Worm (Caenorhabditis elegans) whole organism, young adult: ENCODE measurements around the gene str-146.

ENCODE experiments used
- B0019.2 ChIP-seq: fragments of 200-800 bp; sonication (Bioruptor generic); conservative IDR thresholded peaks from 2 replicates; pipeline ENCODE4 v1.3.6; 2022; ENCODE audit warnings: missing genetic modification reagents, missing genetic modification characterization, missing compliant biosample characterization
- D2030.7 ChIP-seq: fragments of 200-800 bp; sonication (Bioruptor generic); IDR thresholded peaks from 2 replicates; pipeline ENCODE4 v1.3.6; 2022; ENCODE audit warnings: missing genetic modification reagents, missing genetic modification characterization, missing compliant biosample characterization
- F10E7.11 ChIP-seq: sonication (generic microtip); optimal IDR thresholded peaks from 2 replicates; lab custom pipeline; 2017; ENCODE audit warnings: mild to moderate bottlenecking, missing genetic modification characterization, moderate library complexity, missing compliant biosample characterization
- F33H1.4 ChIP-seq: fragments of 200-800 bp; sonication (Bioruptor generic); IDR thresholded peaks from 2 replicates; pipeline ENCODE4 v1.3.6; 2022; ENCODE audit warnings: missing genetic modification reagents, missing genetic modification characterization, missing compliant biosample characterization
- F55B11.4 ChIP-seq: sonication (generic microtip); optimal IDR thresholded peaks from 2 replicates; lab custom pipeline; 2016; ENCODE audit warnings: missing compliant biosample characterization, missing genetic modification characterization, borderline replicate concordance; ENCODE audit not compliant: insufficient read depth
- F57A8.1 ChIP-seq: fragments of 200-800 bp; sonication (Bioruptor generic); optimal IDR thresholded peaks from 2 replicates; lab custom pipeline; 2018; ENCODE audit warnings: mild to moderate bottlenecking, missing genetic modification characterization, moderate library complexity, missing compliant biosample characterization
- K12H6.12 ChIP-seq: fragments of 200-800 bp; sonication (Bioruptor generic); optimal IDR thresholded peaks from 2 replicates; lab custom pipeline; 2018; ENCODE audit warnings: mild to moderate bottlenecking, missing genetic modification characterization, missing compliant biosample characterization
- Y53F4B.3 ChIP-seq: fragments of 200-800 bp; sonication (Bioruptor generic); IDR thresholded peaks from 2 replicates; pipeline ENCODE4 v1.3.6; 2022; ENCODE audit warnings: missing genetic modification reagents, missing genetic modification characterization, missing compliant biosample characterization
- Y53G8AR.9 ChIP-seq: fragments of 200-800 bp; sonication (Bioruptor generic); conservative IDR thresholded peaks from 2 replicates; pipeline ENCODE4 v1.3.6; 2022; ENCODE audit warnings: missing genetic modification reagents, missing genetic modification characterization, missing compliant biosample characterization
- Y67H2A.10 ChIP-seq: fragments of 200-800 bp; sonication (Bioruptor generic); conservative IDR thresholded peaks from 2 replicates; pipeline ENCODE4 v1.3.6; 2022; ENCODE audit warnings: missing genetic modification reagents, missing genetic modification characterization, missing compliant biosample characterization
- Y95B8A.8 ChIP-seq: fragments of 200-800 bp; sonication (Bioruptor generic); IDR thresholded peaks from 2 replicates; pipeline ENCODE4 v1.3.6; 2022; ENCODE audit warnings: missing genetic modification reagents, missing genetic modification characterization, missing compliant biosample characterization
- ZK185.1 ChIP-seq: sonication (generic microtip); optimal IDR thresholded peaks from 2 replicates; lab custom pipeline; 2016; ENCODE audit warnings: mild to moderate bottlenecking, missing genetic modification characterization, missing compliant biosample characterization; ENCODE audit not compliant: poor library complexity, severe bottlenecking
- aptf-2 ChIP-seq: fragments of 200-800 bp; sonication (Bioruptor generic); conservative IDR thresholded peaks from 2 replicates; pipeline ENCODE4 v1.3.6; 2022; ENCODE audit warnings: missing genetic modification reagents, missing genetic modification characterization, missing compliant biosample characterization
- aptf-3 ChIP-seq: fragments of 200-800 bp; sonication (Bioruptor generic); IDR thresholded peaks from 2 replicates; pipeline ENCODE4 v1.3.6; 2022; ENCODE audit warnings: missing genetic modification characterization, missing compliant biosample characterization
- attf-3 ChIP-seq: fragments of 200-800 bp; sonication (Bioruptor generic); conservative IDR thresholded peaks from 2 replicates; pipeline ENCODE4 v1.3.6; 2022; ENCODE audit warnings: missing genetic modification reagents, missing genetic modification characterization, missing compliant biosample characterization
- attf-6 ChIP-seq: fragments of 200-800 bp; sonication (Bioruptor generic); IDR thresholded peaks from 2 replicates; pipeline ENCODE4 v1.3.6; 2022; ENCODE audit warnings: missing genetic modification reagents, missing genetic modification characterization, missing compliant biosample characterization
- bed-1 ChIP-seq: fragments of 200-800 bp; sonication (Bioruptor generic); IDR thresholded peaks from 2 replicates; pipeline ENCODE4 v1.3.6; 2022; ENCODE audit warnings: missing genetic modification reagents, missing genetic modification characterization, missing compliant biosample characterization
- dox-1 ChIP-seq: fragments of 200-800 bp; sonication (Bioruptor generic); IDR thresholded peaks from 2 replicates; pipeline ENCODE4 v1.3.6; 2022; ENCODE audit warnings: missing genetic modification reagents, missing genetic modification characterization, missing compliant biosample characterization
- dpff-1 ChIP-seq: sonication (generic microtip); optimal IDR thresholded peaks from 2 replicates; lab custom pipeline; 2017; ENCODE audit warnings: mild to moderate bottlenecking, missing genetic modification characterization, missing compliant biosample characterization
- efl-1 ChIP-seq: fragments of 150-350 bp; optimal IDR thresholded peaks from 2 replicates; lab custom pipeline; 2014; ENCODE audit warnings: missing biosample characterization, missing genetic modification reagents, missing genetic modification characterization
- ets-4 ChIP-seq: fragments of 200-800 bp; sonication (Bioruptor generic); optimal IDR thresholded peaks from 2 replicates; lab custom pipeline; 2018; ENCODE audit warnings: mild to moderate bottlenecking, missing genetic modification characterization, missing compliant biosample characterization
- fkh-3 ChIP-seq: sonication (generic microtip); optimal IDR thresholded peaks from 2 replicates; lab custom pipeline; 2016; ENCODE audit warnings: mild to moderate bottlenecking, missing genetic modification characterization, missing compliant biosample characterization
- gei-17 ChIP-seq: fragments of 200-800 bp; sonication (Bioruptor generic); optimal IDR thresholded peaks from 2 replicates; lab custom pipeline; 2018; ENCODE audit warnings: mild to moderate bottlenecking, missing genetic modification characterization, missing compliant biosample characterization
- let-607 ChIP-seq, 2 experiments: fragments of 200-800 bp in 1 of 2; sonication (Bioruptor generic) in 1 of 2; sonication (generic microtip) in 1 of 2; optimal IDR thresholded peaks; 2 replicates each; lab custom pipeline; 2016 to 2018; ENCODE audit warnings: mild to moderate bottlenecking in 2 of 2, missing compliant biosample characterization in 2 of 2, missing genetic modification characterization in 2 of 2, moderate library complexity in 2 of 2, missing genotype in 1 of 2
- lin-35 ChIP-seq, 3 experiments: fragments of 150-350 bp in 2 of 3; sonication (generic microtip) in 1 of 3; optimal IDR thresholded peaks; 2 replicates each; lab custom pipeline; 2014 to 2018; ENCODE audit warnings: missing biosample characterization in 3 of 3, missing genetic modification characterization in 3 of 3, missing genetic modification reagents in 3 of 3
- lsy-27 ChIP-seq: sonication (generic microtip); optimal IDR thresholded peaks from 2 replicates; lab custom pipeline; 2017; ENCODE audit warnings: missing genetic modification characterization, mild to moderate bottlenecking, missing compliant biosample characterization, antibody characterized with exemption, missing genotype, borderline replicate concordance; ENCODE audit not compliant: insufficient read depth
- madf-10 ChIP-seq: sonication (generic microtip); optimal IDR thresholded peaks from 2 replicates; lab custom pipeline; 2016; ENCODE audit warnings: mild to moderate bottlenecking, missing genetic modification characterization, missing compliant biosample characterization
- mcd-1 ChIP-seq: fragments of 200-800 bp; sonication (Bioruptor generic); IDR thresholded peaks from 2 replicates; pipeline ENCODE4 v1.3.6; 2022; ENCODE audit warnings: missing genetic modification reagents, missing genetic modification characterization, missing compliant biosample characterization
- nhr-179 ChIP-seq: sonication (generic microtip); optimal IDR thresholded peaks from 2 replicates; lab custom pipeline; 2016; ENCODE audit warnings: mild to moderate bottlenecking, missing genetic modification characterization, missing compliant biosample characterization
- rcor-1 ChIP-seq: fragments of 200-800 bp; sonication (Bioruptor generic); IDR thresholded peaks from 2 replicates; pipeline ENCODE4 v1.3.6; 2022; ENCODE audit warnings: missing genetic modification reagents, missing genetic modification characterization, missing compliant biosample characterization
- sdz-38 ChIP-seq: sonication (generic microtip); optimal IDR thresholded peaks from 2 replicates; lab custom pipeline; 2016; ENCODE audit warnings: missing genotype, missing genetic modification characterization, missing compliant biosample characterization
- somi-1 ChIP-seq: fragments of 200-800 bp; sonication (Bioruptor generic); optimal IDR thresholded peaks from 2 replicates; lab custom pipeline; 2018; ENCODE audit warnings: mild to moderate bottlenecking, missing genetic modification characterization, missing compliant biosample characterization
- sptf-2 ChIP-seq: fragments of 200-800 bp; sonication (Bioruptor generic); optimal IDR thresholded peaks from 2 replicates; lab custom pipeline; 2018; ENCODE audit warnings: mild to moderate bottlenecking, missing genetic modification characterization, missing compliant biosample characterization
- tbx-9 ChIP-seq: sonication (generic microtip); optimal IDR thresholded peaks from 2 replicates; lab custom pipeline; 2016; ENCODE audit warnings: borderline replicate concordance, missing genetic modification characterization, inconsistent platforms, missing compliant biosample characterization
- zim-3 ChIP-seq: sonication (generic microtip); optimal IDR thresholded peaks from 2 replicates; lab custom pipeline; 2017; ENCODE audit warnings: mild to moderate bottlenecking, missing genetic modification characterization, moderate library complexity, missing compliant biosample characterization
- ztf-22 ChIP-seq: fragments of 200-800 bp; sonication (Bioruptor generic); optimal IDR thresholded peaks from 2 replicates; lab custom pipeline; 2018; ENCODE audit warnings: mild to moderate bottlenecking, missing genetic modification characterization, moderate library complexity, missing compliant biosample characterization
- ztf-25 ChIP-seq: fragments of 200-800 bp; sonication (Bioruptor generic); IDR thresholded peaks from 2 replicates; pipeline ENCODE4 v1.3.6; 2022; ENCODE audit warnings: missing genetic modification reagents, missing genetic modification characterization, missing compliant biosample characterization
- ztf-3 ChIP-seq: fragments of 200-800 bp; sonication (Bioruptor generic); optimal IDR thresholded peaks from 2 replicates; lab custom pipeline; 2018; ENCODE audit warnings: mild to moderate bottlenecking, missing genetic modification characterization, missing compliant biosample characterization

The str-146 gene

ce11 chrV:8123384-8123783, 28.1 kb upstream of the str-146 start, which contains the start of gene D1014.5:
D1014.5 (plus strand) TSS chrV:8123684.
- no peak for TF ChIP-seq D2030.7
- no peak for TF ChIP-seq let-607 (tag; optimal IDR thresholded peaks at IDR 0.05; lab: Kevin White, UChicago)
- TF ChIP-seq mcd-1 (GFP tag; lab: Robert Waterston, UW), result no peak
- no peak for TF ChIP-seq lsy-27 (tag; lab: Kevin White, UChicago)
- TF ChIP-seq Y53F4B.3, result no peak
- no peak for TF ChIP-seq bed-1 (GFP tag; lab: Robert Waterston, UW)
- TF ChIP-seq ztf-22 (GFP tag; lab: Kevin White, UChicago), result no peak
- TF ChIP-seq dox-1 (GFP tag; lab: Robert Waterston, UW), result no peak
- no peak for TF ChIP-seq aptf-3 (GFP tag; lab: Robert Waterston, UW)
- no peak for TF ChIP-seq Y53G8AR.9 (GFP tag; lab: Robert Waterston, UW)
- no peak for TF ChIP-seq F10E7.11 (tag; lab: Kevin White, UChicago)
- TF ChIP-seq rcor-1 (GFP tag; lab: Robert Waterston, UW), result no peak
- no peak for TF ChIP-seq F57A8.1 (GFP tag; lab: Kevin White, UChicago)

ce11 chrV:8120868-8121267, 25.6 kb upstream of the str-146 start, which contains the start of gene D1014.6:
D1014.6 (plus strand) TSS chrV:8121168.
- TF ChIP-seq attf-3 (GFP tag; lab: Robert Waterston, UW), result no peak
- TF ChIP-seq nhr-179 (tag; lab: Kevin White, UChicago), result no peak
- no peak for TF ChIP-seq efl-1
- TF ChIP-seq zim-3 (tag; lab: Kevin White, UChicago), result no peak
- no peak for TF ChIP-seq F10E7.11 (tag; lab: Kevin White, UChicago)

ce11 chrV:8117964-8118363, 22.7 kb upstream of the str-146 start, which contains the start of gene D1014.7:
D1014.7 (plus strand) TSS chrV:8118264.
- TF ChIP-seq lin-35 (GFP tag; optimal IDR thresholded peaks at IDR 0.05; lab: Kevin White, UChicago) (no peak), ztf-3 (no peak), gei-17 (no peak), lsy-27 (tag; lab: Kevin White, UChicago) (no peak), K12H6.12 (tag; lab: Kevin White, UChicago) (no peak), ets-4 (GFP tag; lab: Kevin White, UChicago) (no peak), Y67H2A.10 (no peak), attf-6 (GFP tag; lab: Robert Waterston, UW) (no peak), madf-10 (tag; lab: Kevin White, UChicago) (no peak), Y95B8A.8 (GFP tag; lab: Robert Waterston, UW) (no peak), F55B11.4 (tag; lab: Kevin White, UChicago) (no peak), efl-1 (no peak)

ce11 chrV:8114542-8114941, 19.3 kb upstream of the str-146 start:
- TF ChIP-seq F33H1.4 (GFP tag; lab: Robert Waterston, UW) (no peak), fkh-3 (tag; lab: Kevin White, UChicago) (no peak), ztf-25 (GFP tag; lab: Robert Waterston, UW) (no peak), sptf-2 (GFP tag; lab: Kevin White, UChicago) (no peak), madf-10 (tag; lab: Kevin White, UChicago) (no peak), tbx-9 (no peak), B0019.2 (GFP tag; lab: Robert Waterston, UW) (no peak), ztf-3 (no peak), ZK185.1 (tag; lab: Kevin White, UChicago) (no peak), dpff-1 (tag; lab: Kevin White, UChicago) (no peak), aptf-2 (GFP tag; lab: Robert Waterston, UW) (no peak), sdz-38 (tag; lab: Kevin White, UChicago) (no peak), gei-17 (no peak), somi-1 (GFP tag; lab: Kevin White, UChicago) (no peak)
